Worm (Caenorhabditis elegans): Measurements from ENCODE around the gene pola-1.

pola-1 gene

ce11 chrIII:11141791-11142490 lies at the start of gene pola-1, which contains the start of gene Y47D3A.1:
pola-1 (plus strand) TSS chrIII:11142448.
Y47D3A.1 (minus strand) TSS chrIII:11141841.
- TF ChIP-seq fos-1 (tag; optimal IDR thresholded peaks at IDR 0.05) (no peak), nhr-23 (tag; optimal IDR thresholded peaks at IDR 0.05) (peak; percentile 89), unc-62 (GFP tag; optimal IDR thresholded peaks at IDR 0.05) (no peak), elt-2 (tag; optimal IDR thresholded peaks at IDR 0.05) (peak; percentile 52), daf-12 (tag; optimal IDR thresholded peaks at IDR 0.05) (no peak), ceh-28 (tag; optimal IDR thresholded peaks at IDR 0.05) (peak; percentile 20), aly-2 (tag; optimal IDR thresholded peaks at IDR 0.05) (no peak), pqm-1 (tag; optimal IDR thresholded peaks at IDR 0.05) (peak; percentile 17), elt-3 (tag; optimal IDR thresholded peaks at IDR 0.05) (no peak), mml-1 (tag; optimal IDR thresholded peaks at IDR 0.05) (no peak), ZK546.5 (tag; optimal IDR thresholded peaks at IDR 0.05) (no peak), nfya-1 (tag; optimal IDR thresholded peaks at IDR 0.05; ENCODE audit: insufficient read depth) (peak; percentile 82), nhr-25 (tag; optimal IDR thresholded peaks at IDR 0.05) (peak; percentile 80), egl-5 (tag; optimal IDR thresholded peaks at IDR 0.05) (peak; percentile 51), egl-27 (tag; optimal IDR thresholded peaks at IDR 0.05) (no peak), jun-1 (tag; optimal IDR thresholded peaks at IDR 0.05) (peak; percentile 43), pha-4 (tag; optimal IDR thresholded peaks at IDR 0.05) (peak; percentile 84), unc-39 (tag; optimal IDR thresholded peaks at IDR 0.05) (no peak), lin-39 (tag; optimal IDR thresholded peaks at IDR 0.05) (peak; percentile 45), zag-1 (tag; optimal IDR thresholded peaks at IDR 0.05) (no peak), nhr-237 (tag; optimal IDR thresholded peaks at IDR 0.05) (no peak), hmg-11 (tag; optimal IDR thresholded peaks at IDR 0.05) (peak; percentile 36), ceh-16 (tag; optimal IDR thresholded peaks at IDR 0.05) (no peak), fkh-10 (GFP tag; optimal IDR thresholded peaks at IDR 0.05) (peak; percentile 27), snpc-4 (tag; optimal IDR thresholded peaks at IDR 0.05) (peak; percentile 53), nhr-43 (tag; optimal IDR thresholded peaks at IDR 0.05; ENCODE audit: poor library complexity, severe bottlenecking) (peak; percentile 58), ztf-11 (tag; optimal IDR thresholded peaks at IDR 0.05) (no peak), elt-1 (tag; optimal IDR thresholded peaks at IDR 0.05) (no peak), lin-15B (tag; optimal IDR thresholded peaks at IDR 0.05) (peak; percentile 93), nhr-76 (tag; optimal IDR thresholded peaks at IDR 0.05) (no peak), ceh-9 (tag; optimal IDR thresholded peaks at IDR 0.05) (no peak), nhr-28 (tag; optimal IDR thresholded peaks at IDR 0.05) (no peak), nhr-11 (tag; optimal IDR thresholded peaks at IDR 0.05) (no peak), nhr-67 (tag; optimal IDR thresholded peaks at IDR 0.05) (no peak), R02D3.7 (tag; optimal IDR thresholded peaks at IDR 0.05) (peak; percentile 39), skn-1 (tag; optimal IDR thresholded peaks at IDR 0.05) (peak; percentile 67), ama-1 (optimal IDR thresholded peaks at IDR 0.05) (no peak), fkh-2 (tag; optimal IDR thresholded peaks at IDR 0.05) (no peak), nhr-12 (tag; optimal IDR thresholded peaks at IDR 0.05) (no peak), sea-2 (GFP tag; optimal IDR thresholded peaks at IDR 0.05) (no peak), ztf-4 (tag; optimal IDR thresholded peaks at IDR 0.05) (no peak)

ce11 chrIII:11093489-11093888 lies 48.8 kb upstream of the pola-1 start:
- TF ChIP-seq aly-2 (tag; optimal IDR thresholded peaks at IDR 0.05) (no peak), unc-62 (GFP tag; optimal IDR thresholded peaks at IDR 0.05) (no peak), nhr-12 (tag; optimal IDR thresholded peaks at IDR 0.05) (no peak), nhr-77 (tag; optimal IDR thresholded peaks at IDR 0.05) (no peak), nhr-23 (tag; optimal IDR thresholded peaks at IDR 0.05) (no peak), pqm-1 (tag; optimal IDR thresholded peaks at IDR 0.05) (no peak), egl-27 (tag; optimal IDR thresholded peaks at IDR 0.05) (no peak), nhr-76 (tag; optimal IDR thresholded peaks at IDR 0.05) (no peak), lsy-12 (tag; optimal IDR thresholded peaks at IDR 0.05) (no peak), ceh-16 (tag; optimal IDR thresholded peaks at IDR 0.05) (no peak), R02D3.7 (tag; optimal IDR thresholded peaks at IDR 0.05) (no peak), ztf-11 (tag; optimal IDR thresholded peaks at IDR 0.05) (no peak), nhr-67 (tag; optimal IDR thresholded peaks at IDR 0.05) (no peak), egl-5 (tag; optimal IDR thresholded peaks at IDR 0.05) (no peak), mml-1 (tag; optimal IDR thresholded peaks at IDR 0.05) (no peak), ama-1 (optimal IDR thresholded peaks at IDR 0.05) (no peak), nhr-25 (tag; optimal IDR thresholded peaks at IDR 0.05) (no peak)

Data from whole organism, L3 larva.